Worm (Caenorhabditis elegans): ENCODE results near the gene nhr-242.

The nhr-242 gene

ce11 chrIV:2563969-2564368 lies 17.4 kb downstream of the nhr-242 start, which contains the start of gene Y69A2AR.24:
Y69A2AR.24 (minus strand) TSS chrIV:2564069.
- no peak for TF ChIP-seq mls-2 (tag; optimal IDR thresholded peaks at IDR 0.05)
- TF ChIP-seq unc-120 (tag; optimal IDR thresholded peaks at IDR 0.05; ENCODE audit: poor library complexity, severe bottlenecking) = no peak
- no peak for TF ChIP-seq snpc-4 (tag; optimal IDR thresholded peaks at IDR 0.05)
- TF ChIP-seq lsy-2 (tag; optimal IDR thresholded peaks at IDR 0.05) = no peak
- no peak for TF ChIP-seq tbx-8 (GFP tag; optimal IDR thresholded peaks at IDR 0.05)
- TF ChIP-seq nhr-28 (tag; optimal IDR thresholded peaks at IDR 0.05) = no peak
- no peak for TF ChIP-seq ceh-43 (GFP tag; optimal IDR thresholded peaks at IDR 0.05)
- TF ChIP-seq nhr-237 (tag; optimal IDR thresholded peaks at IDR 0.05) = no peak
- no peak for TF ChIP-seq ztf-11 (tag; optimal IDR thresholded peaks at IDR 0.05)
- no peak for TF ChIP-seq blmp-1 (tag; optimal IDR thresholded peaks at IDR 0.05)
- no peak for TF ChIP-seq unc-39 (tag; optimal IDR thresholded peaks at IDR 0.05)
- TF ChIP-seq sptf-1 (tag; optimal IDR thresholded peaks at IDR 0.05) = no peak
- no peak for TF ChIP-seq ham-2 (GFP tag; optimal IDR thresholded peaks at IDR 0.05)
- TF ChIP-seq nhr-2 (tag; optimal IDR thresholded peaks at IDR 0.05) = no peak
- no peak for TF ChIP-seq ces-1 (GFP tag; optimal IDR thresholded peaks at IDR 0.05)

ce11 chrIV:2562071-2562470 lies 19.3 kb downstream of the nhr-242 start, which contains the start of gene Y69A2AR.50:
Y69A2AR.50 (plus strand) TSS chrIV:2562371.
- TF ChIP-seq nhr-28 (tag; optimal IDR thresholded peaks at IDR 0.05) (no peak), mep-1 (tag; optimal IDR thresholded peaks at IDR 0.05) (no peak), unc-39 (tag; optimal IDR thresholded peaks at IDR 0.05) (no peak), unc-62 (GFP tag; optimal IDR thresholded peaks at IDR 0.05) (no peak), cnd-1 (tag; optimal IDR thresholded peaks at IDR 0.05) (no peak), ceh-83 (GFP tag; optimal IDR thresholded peaks at IDR 0.05) (no peak), zip-8 (tag; optimal IDR thresholded peaks at IDR 0.05) (no peak), ceh-39 (tag; optimal IDR thresholded peaks at IDR 0.05) (no peak), ham-2 (GFP tag; optimal IDR thresholded peaks at IDR 0.05) (no peak), nhr-12 (tag; optimal IDR thresholded peaks at IDR 0.05) (no peak), drap-1 (GFP tag; optimal IDR thresholded peaks at IDR 0.05) (no peak), flh-1 (GFP tag; optimal IDR thresholded peaks at IDR 0.05) (no peak), mls-2 (tag; optimal IDR thresholded peaks at IDR 0.05) (no peak), M03D4.4 (tag; optimal IDR thresholded peaks at IDR 0.05) (no peak)

ce11 chrIV:2561358-2561757 lies 20.0 kb downstream of the nhr-242 start, which contains the start of gene Y69A2AR.46:
Y69A2AR.46 (plus strand) TSS chrIV:2561658.
- no peak for TF ChIP-seq mls-2 (tag; optimal IDR thresholded peaks at IDR 0.05)

ce11 chrIV:2556211-2556610 lies 25.2 kb downstream of the nhr-242 start:
- TF ChIP-seq elt-3 (tag; optimal IDR thresholded peaks at IDR 0.05) = no peak
- no peak for TF ChIP-seq ces-1 (GFP tag; optimal IDR thresholded peaks at IDR 0.05)
- no peak for TF ChIP-seq ztf-11 (tag; optimal IDR thresholded peaks at IDR 0.05)
- no peak for TF ChIP-seq snpc-4 (tag; optimal IDR thresholded peaks at IDR 0.05)
- no peak for TF ChIP-seq nhr-2 (tag; optimal IDR thresholded peaks at IDR 0.05)
- no peak for TF ChIP-seq nhr-12 (tag; optimal IDR thresholded peaks at IDR 0.05)
- TF ChIP-seq unc-39 (tag; optimal IDR thresholded peaks at IDR 0.05) = no peak
- no peak for TF ChIP-seq sem-2 (GFP tag; optimal IDR thresholded peaks at IDR 0.05)
- TF ChIP-seq nhr-237 (tag; optimal IDR thresholded peaks at IDR 0.05) = no peak
- no peak for TF ChIP-seq unc-62 (GFP tag; optimal IDR thresholded peaks at IDR 0.05)
- TF ChIP-seq mep-1 (tag; optimal IDR thresholded peaks at IDR 0.05) = no peak

ce11 chrIV:2552855-2553254 lies 28.5 kb downstream of the nhr-242 start:
- TF ChIP-seq tbx-8 (GFP tag; optimal IDR thresholded peaks at IDR 0.05) = no peak
- no peak for TF ChIP-seq nhr-2 (tag; optimal IDR thresholded peaks at IDR 0.05)
- no peak for TF ChIP-seq unc-39 (tag; optimal IDR thresholded peaks at IDR 0.05)

- TF ChIP-seq snpc-4 (tag; optimal IDR thresholded peaks at IDR 0.05) (no peak), nhr-28 (tag; optimal IDR thresholded peaks at IDR 0.05) (no peak)
Observed at ce11 chrIV:2552276-2552675, 29.1 kb downstream of the nhr-242 start.

- TF ChIP-seq nhr-76 (tag; optimal IDR thresholded peaks at IDR 0.05) = no peak
- no peak for TF ChIP-seq hlh-1 (tag; optimal IDR thresholded peaks at IDR 0.05)
Observed at ce11 chrIV:2551838-2552237, 29.5 kb downstream of the nhr-242 start.
